Fruit fly (Drosophila melanogaster) whole organism, adult: ENCODE results near the gene Arp1.

Experiments used
- CG1620 ChIP-seq: fragments of 200-800 bp; sonication (Bioruptor generic); optimal IDR thresholded peaks from 2 replicates; lab custom pipeline; 2016; ENCODE audit warnings: missing biosample characterization, missing genetic modification characterization
- bab1 ChIP-seq: fragments of 200-800 bp; sonication (Bioruptor generic); optimal IDR thresholded peaks from 3 replicates; lab custom pipeline; 2019; ENCODE audit warnings: missing biosample characterization, mild to moderate bottlenecking, missing genetic modification characterization, moderate library complexity
- cnc ChIP-seq, 2 experiments: fragments of >200 bp; optimal IDR thresholded peaks; 2 replicates each; lab custom pipeline; 2017
- tj ChIP-seq: fragments of 200-800 bp; sonication (Bioruptor generic); optimal IDR thresholded peaks from 3 replicates; lab custom pipeline; 2017; ENCODE audit warnings: missing biosample characterization, mild to moderate bottlenecking, missing genetic modification characterization, moderate library complexity

DNA sequence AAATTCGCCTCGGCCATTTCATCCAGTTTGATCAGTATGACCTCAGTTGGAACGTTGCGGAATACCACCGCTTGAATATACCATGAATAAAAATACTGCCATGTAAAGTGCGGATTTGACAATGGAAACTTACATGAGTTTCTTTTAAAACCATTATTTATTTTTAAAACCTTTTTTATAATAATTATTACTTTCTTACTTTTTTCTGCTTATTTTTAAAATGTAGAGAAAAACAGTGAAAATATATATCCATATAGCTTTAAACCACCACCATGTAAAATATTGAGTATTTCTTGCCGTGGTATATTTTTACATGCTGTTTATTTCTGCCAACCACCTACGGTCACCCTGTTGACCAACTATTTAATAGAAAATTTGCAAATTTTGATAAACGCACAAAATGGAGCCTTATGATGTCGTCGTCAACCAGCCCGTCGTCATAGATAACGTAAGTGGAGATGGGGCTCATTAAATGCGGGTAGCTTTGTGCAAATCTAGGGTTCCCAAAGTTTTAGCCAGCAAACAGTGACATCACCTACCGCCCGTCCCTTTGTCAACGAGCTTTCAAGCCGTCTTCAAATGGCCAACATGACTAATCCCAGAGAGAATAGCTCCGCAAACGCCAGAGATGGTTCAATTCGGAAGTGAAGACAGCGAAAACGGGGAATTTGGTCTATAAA lies at the start of gene Arp1:
- TF ChIP-seq CG1620 (GFP tag; lab: Kevin White, UChicago) (no peak), bab1 (GFP tag; lab: Kevin White, UChicago) (peak; percentile 4), tj (GFP tag; lab: Kevin White, UChicago) (no peak), cnc (optimal IDR thresholded peaks at IDR 0.05; lab: Kevin White, UChicago) (no peak)
